Fruit fly (Drosophila melanogaster): ENCODE data around the gene CG1142.

- TF ChIP-seq CG8478 (optimal IDR thresholded peaks at IDR 0.05): no peak
- TF ChIP-seq EcR (GFP tag; optimal IDR thresholded peaks at IDR 0.05): no peak
- TF ChIP-seq pan (optimal IDR thresholded peaks at IDR 0.05): no peak
Measured at dm6 chr3R:7489902-7490301, 16.3 kb upstream of the CG1142 start.

Measured in whole organism.